Fruit fly (Drosophila melanogaster): ENCODE results near the gene TrissinR.

dm6 chr2L:5885702-5886101, 61.9 kb downstream of the TrissinR start, which contains the start of gene CG9029:
- TF ChIP-seq cyc (GFP tag; optimal IDR thresholded peaks at IDR 0.05) (no peak), Ets21C (GFP tag; optimal IDR thresholded peaks at IDR 0.05) (no peak), OdsH (GFP tag; optimal IDR thresholded peaks at IDR 0.05) (no peak), topi (GFP tag; optimal IDR thresholded peaks at IDR 0.05) (no peak), dac (GFP tag; optimal IDR thresholded peaks at IDR 0.05) (no peak), lz (GFP tag; optimal IDR thresholded peaks at IDR 0.05) (no peak), CG34406 (GFP tag; optimal IDR thresholded peaks at IDR 0.05) (no peak), CG8319 (GFP tag; optimal IDR thresholded peaks at IDR 0.05) (no peak), CG3032 (tag; optimal IDR thresholded peaks at IDR 0.05) (no peak), achi (GFP tag; optimal IDR thresholded peaks at IDR 0.05) (no peak)
